Fruit fly (Drosophila melanogaster) whole organism, embryonic: ENCODE data around the gene TyrRS.

ENCODE experiments used
- Antp ChIP-seq: fragments of 200-800 bp; sonication (Bioruptor generic); optimal IDR thresholded peaks from 3 replicates; lab custom pipeline; 2016; ENCODE audit warnings: missing biosample characterization, missing genetic modification characterization
- Atf6 ChIP-seq: fragments of 200-800 bp; sonication (Bioruptor generic); IDR thresholded peaks from 2 replicates; pipeline ENCODE4 v1.3.6; 2022; ENCODE audit warnings: missing biosample characterization, missing genetic modification characterization
- CG11504 ChIP-seq: fragments of 200-800 bp; sonication (Bioruptor generic); optimal IDR thresholded peaks from 3 replicates; lab custom pipeline; 2019; ENCODE audit warnings: missing biosample characterization, mild to moderate bottlenecking, missing genetic modification characterization, moderate library complexity
- CG11560 ChIP-seq: fragments of 200-800 bp; sonication (Bioruptor generic); IDR thresholded peaks from 3 replicates; pipeline ENCODE4 v1.3.6; 2022; ENCODE audit warnings: missing biosample characterization, missing genetic modification characterization
- CG12391 ChIP-seq: fragments of 200-800 bp; sonication (Bioruptor generic); optimal IDR thresholded peaks from 3 replicates; lab custom pipeline; 2018; ENCODE audit warnings: missing biosample characterization, mild to moderate bottlenecking, missing genetic modification characterization, moderate library complexity
- CG12942 ChIP-seq: fragments of 200-800 bp; sonication (Bioruptor generic); optimal IDR thresholded peaks from 3 replicates; lab custom pipeline; 2016; ENCODE audit warnings: missing biosample characterization, missing genetic modification characterization
- CG14050 ChIP-seq: fragments of 200-800 bp; sonication (Bioruptor generic); IDR thresholded peaks from 3 replicates; pipeline ENCODE4 v1.3.6; 2022; ENCODE audit warnings: missing biosample characterization, missing genetic modification characterization
- CG14441 ChIP-seq: fragments of 200-800 bp; sonication (Bioruptor generic); IDR thresholded peaks from 2 replicates; pipeline ENCODE4 v1.3.6; 2022; ENCODE audit warnings: missing biosample characterization, missing genetic modification characterization
- CG15514 ChIP-seq: fragments of 200-800 bp; sonication (Bioruptor generic); optimal IDR thresholded peaks from 3 replicates; lab custom pipeline; 2017; ENCODE audit warnings: missing biosample characterization, missing genetic modification characterization, mild to moderate bottlenecking, moderate library complexity, missing genetic modification reagents
- CG16813 ChIP-seq: fragments of 200-800 bp; sonication (Bioruptor generic); IDR thresholded peaks from 3 replicates; pipeline ENCODE4 v1.3.6; 2022; ENCODE audit warnings: missing biosample characterization, missing genetic modification characterization; ENCODE audit not compliant: partially characterized antibody
- CG17568 ChIP-seq: fragments of 200-800 bp; sonication (Bioruptor generic); optimal IDR thresholded peaks from 2 replicates; lab custom pipeline; 2018; ENCODE audit warnings: missing biosample characterization, mild to moderate bottlenecking, missing genetic modification characterization, moderate library complexity
- CG17912 ChIP-seq: fragments of 200-800 bp; sonication (Bioruptor generic); optimal IDR thresholded peaks from 2 replicates; lab custom pipeline; 2018; ENCODE audit warnings: missing biosample characterization, mild to moderate bottlenecking, missing genetic modification characterization
- CG1792 ChIP-seq: fragments of 200-800 bp; sonication (Bioruptor generic); optimal IDR thresholded peaks from 2 replicates; lab custom pipeline; 2016; ENCODE audit warnings: missing biosample characterization, missing genetic modification characterization
- CG18599 ChIP-seq: fragments of 200-800 bp; sonication (Bioruptor generic); optimal IDR thresholded peaks from 3 replicates; lab custom pipeline; 2017; ENCODE audit warnings: missing biosample characterization, missing genetic modification characterization, mild to moderate bottlenecking, moderate library complexity, missing genetic modification reagents
- CG2712 ChIP-seq: fragments of 200-800 bp; optimal IDR thresholded peaks from 3 replicates; lab custom pipeline; 2019; ENCODE audit warnings: missing biosample characterization, mild to moderate bottlenecking, missing genetic modification characterization, moderate library complexity
- CG34376 ChIP-seq: fragments of 200-800 bp; sonication (Bioruptor generic); optimal IDR thresholded peaks from 2 replicates; lab custom pipeline; 2018; ENCODE audit warnings: missing biosample characterization, mild to moderate bottlenecking, missing genetic modification characterization
- CG3838 ChIP-seq: fragments of 200-800 bp; sonication (Bioruptor generic); optimal IDR thresholded peaks from 3 replicates; lab custom pipeline; 2016; ENCODE audit warnings: missing biosample characterization, missing genetic modification characterization
- CG42726 ChIP-seq: fragments of 200-800 bp; sonication (Bioruptor generic); IDR thresholded peaks from 2 replicates; pipeline ENCODE4 v1.3.6; 2022; ENCODE audit warnings: missing biosample characterization, missing genetic modification characterization; ENCODE audit not compliant: partially characterized antibody
- CG4730 ChIP-seq: fragments of 200-800 bp; sonication (Bioruptor generic); IDR thresholded peaks from 2 replicates; pipeline ENCODE4 v1.3.6; 2022; ENCODE audit warnings: missing biosample characterization, missing genetic modification characterization
- CG5245 ChIP-seq: fragments of 200-800 bp; sonication (Bioruptor generic); optimal IDR thresholded peaks from 3 replicates; lab custom pipeline; 2016; ENCODE audit warnings: missing biosample characterization, missing genetic modification characterization
- CG6689 ChIP-seq: fragments of 200-800 bp; sonication (Bioruptor generic); IDR thresholded peaks from 2 replicates; pipeline ENCODE4 v1.3.6; 2022; ENCODE audit warnings: missing biosample characterization, missing genetic modification characterization
- CG8478 ChIP-seq: fragments of >200 bp; optimal IDR thresholded peaks from 2 replicates; lab custom pipeline; 2018
- CkIIα-i1 ChIP-seq: fragments of 200-800 bp; sonication (Bioruptor generic); IDR thresholded peaks from 2 replicates; pipeline ENCODE4 v1.3.6; 2022; ENCODE audit warnings: missing biosample characterization, missing genetic modification characterization
- D19B ChIP-seq: fragments of 200-800 bp; sonication (Bioruptor generic); optimal IDR thresholded peaks from 2 replicates; lab custom pipeline; 2017; ENCODE audit warnings: missing biosample characterization, mild to moderate bottlenecking, missing genetic modification characterization
- ERR ChIP-seq: fragments of 200-800 bp; sonication (Bioruptor generic); optimal IDR thresholded peaks from 2 replicates; lab custom pipeline; 2016; ENCODE audit warnings: missing biosample characterization, missing genetic modification characterization
- Eip74EF ChIP-seq, 2 experiments: fragments of 200-800 bp in 1 of 2; fragments of >200 bp in 1 of 2; sonication (Bioruptor generic) in 1 of 2; optimal IDR thresholded peaks; 2 replicates each; lab custom pipeline; 2017 to 2019; ENCODE audit warnings: missing biosample characterization in 2 of 2, missing genetic modification characterization in 2 of 2, mild to moderate bottlenecking in 1 of 2, moderate library complexity in 1 of 2
- Fer3 ChIP-seq: fragments of 200-800 bp; sonication (Bioruptor generic); optimal IDR thresholded peaks from 2 replicates; lab custom pipeline; 2018; ENCODE audit warnings: missing biosample characterization, mild to moderate bottlenecking, missing genetic modification characterization, moderate library complexity
- Meics ChIP-seq: fragments of 200-800 bp; sonication (Bioruptor generic); optimal IDR thresholded peaks from 2 replicates; lab custom pipeline; 2017; ENCODE audit warnings: missing biosample characterization, mild to moderate bottlenecking, missing genetic modification characterization
- NK7.1 ChIP-seq: fragments of 200-800 bp; sonication (Bioruptor generic); optimal IDR thresholded peaks from 3 replicates; lab custom pipeline; 2016; ENCODE audit warnings: missing biosample characterization, missing genetic modification characterization
- Poxn ChIP-seq: fragments of 200-800 bp; sonication (Bioruptor generic); IDR thresholded peaks from 2 replicates; pipeline ENCODE4 v1.3.6; 2022; ENCODE audit warnings: missing biosample characterization, missing genetic modification characterization
- Rfx ChIP-seq: fragments of 200-800 bp; sonication (Bioruptor generic); IDR thresholded peaks from 2 replicates; pipeline ENCODE4 v1.3.6; 2022; ENCODE audit warnings: missing biosample characterization, missing genetic modification characterization
- Sox102F ChIP-seq: fragments of 200-800 bp; sonication (Bioruptor generic); optimal IDR thresholded peaks from 2 replicates; lab custom pipeline; 2018; ENCODE audit warnings: missing biosample characterization, mild to moderate bottlenecking, missing genetic modification characterization, moderate library complexity
- amos ChIP-seq: fragments of 200-800 bp; sonication (Bioruptor generic); IDR thresholded peaks from 2 replicates; pipeline ENCODE4 v1.3.6; 2022; ENCODE audit warnings: missing biosample characterization, missing genetic modification characterization; ENCODE audit not compliant: partially characterized antibody
- bowl ChIP-seq: fragments of 200-800 bp; sonication (Bioruptor generic); IDR thresholded peaks from 2 replicates; pipeline ENCODE4 v1.3.6; 2022; ENCODE audit warnings: missing biosample characterization, missing genetic modification characterization
- cas ChIP-seq: fragments of 200-800 bp; sonication (Bioruptor generic); IDR thresholded peaks from 2 replicates; pipeline ENCODE4 v1.3.6; 2022; ENCODE audit warnings: missing biosample characterization, missing genetic modification characterization
- chm ChIP-seq: fragments of 200-800 bp; sonication (Bioruptor generic); IDR thresholded peaks from 2 replicates; pipeline ENCODE4 v1.3.6; 2022; ENCODE audit warnings: missing biosample characterization, missing genetic modification characterization
- ci ChIP-seq: fragments of 200-800 bp; sonication (Bioruptor generic); IDR thresholded peaks from 3 replicates; pipeline ENCODE4 v1.3.6; 2022; ENCODE audit warnings: missing biosample characterization, missing genetic modification characterization
- cwo ChIP-seq: fragments of 200-800 bp; sonication (Bioruptor generic); optimal IDR thresholded peaks from 3 replicates; lab custom pipeline; 2017; ENCODE audit warnings: missing biosample characterization, missing genetic modification characterization, mild to moderate bottlenecking, moderate library complexity, missing genetic modification reagents
- en ChIP-seq: fragments of 200-800 bp; sonication (Bioruptor generic); optimal IDR thresholded peaks from 2 replicates; lab custom pipeline; 2016; ENCODE audit warnings: missing biosample characterization, missing genetic modification characterization
- h ChIP-seq: fragments of >200 bp; optimal IDR thresholded peaks from 2 replicates; lab custom pipeline; 2017
- kay ChIP-seq: fragments of 200-800 bp; sonication (Bioruptor generic); optimal IDR thresholded peaks from 2 replicates; lab custom pipeline; 2016; ENCODE audit warnings: missing biosample characterization, missing genetic modification characterization
- kni ChIP-seq: fragments of 200-800 bp; sonication (Bioruptor generic); optimal IDR thresholded peaks from 3 replicates; lab custom pipeline; 2017; ENCODE audit warnings: mild to moderate bottlenecking, missing biosample characterization, missing genetic modification reagents, missing genetic modification characterization
- lab ChIP-seq: fragments of 200-800 bp; sonication (Bioruptor generic); optimal IDR thresholded peaks from 3 replicates; lab custom pipeline; 2017; ENCODE audit warnings: missing biosample characterization, missing genetic modification characterization, mild to moderate bottlenecking, moderate library complexity, missing genetic modification reagents
- lmd ChIP-seq: fragments of 200-800 bp; sonication (Bioruptor generic); IDR thresholded peaks from 2 replicates; pipeline ENCODE4 v1.3.6; 2022; ENCODE audit warnings: missing biosample characterization, missing genetic modification characterization
- peb ChIP-seq: fragments of 200-800 bp; sonication (Bioruptor generic); IDR thresholded peaks from 2 replicates; pipeline ENCODE4 v1.3.6; 2022; ENCODE audit warnings: missing biosample characterization, missing genetic modification characterization
- rib ChIP-seq: fragments of 200-800 bp; sonication (Bioruptor generic); IDR thresholded peaks from 2 replicates; pipeline ENCODE4 v1.3.6; 2022; ENCODE audit warnings: missing biosample characterization, missing genetic modification characterization
- schlank ChIP-seq: fragments of 200-800 bp; sonication (Bioruptor generic); optimal IDR thresholded peaks from 2 replicates; lab custom pipeline; 2018; ENCODE audit warnings: missing biosample characterization, mild to moderate bottlenecking, missing genetic modification characterization
- twi ChIP-seq: fragments of 200-800 bp; optimal IDR thresholded peaks from 2 replicates; lab custom pipeline; 2019; ENCODE audit warnings: missing biosample characterization, mild to moderate bottlenecking, missing genetic modification characterization, moderate library complexity
- unc-4 ChIP-seq: fragments of 200-800 bp; sonication (Bioruptor generic); IDR thresholded peaks from 2 replicates; pipeline ENCODE4 v1.3.6; 2022; ENCODE audit warnings: missing biosample characterization, missing genetic modification characterization; ENCODE audit not compliant: partially characterized antibody
- vnd ChIP-seq: fragments of 200-800 bp; sonication (Bioruptor generic); IDR thresholded peaks from 3 replicates; pipeline ENCODE4 v1.3.6; 2022; ENCODE audit warnings: missing biosample characterization, missing genetic modification characterization; ENCODE audit not compliant: partially characterized antibody

The TyrRS gene

dm6 chr3L:16380770-16381169, 38.3 kb downstream of the TyrRS start (continued):
- no peak for TF ChIP-seq Sox102F (GFP tag; lab: Kevin White, UChicago)
- peak; percentile 61 for TF ChIP-seq schlank
- TF ChIP-seq CG11504 (tag; lab: Kevin White, UChicago) = no peak
- TF ChIP-seq bowl = no peak
- TF ChIP-seq CG3838 (GFP tag; lab: Kevin White, UChicago) = no peak
- no peak for TF ChIP-seq amos (GFP tag; lab: Robert Waterston, UW)
- peak; percentile 52; the same call in 1 of the 2 replicates for TF ChIP-seq CG14441
- no peak for TF ChIP-seq CG14050 (GFP tag; lab: Robert Waterston, UW)
- peak; percentile 67 for TF ChIP-seq CG2712 (tag; lab: Kevin White, UChicago)
- peak; percentile 25 for TF ChIP-seq kay (GFP tag; lab: Kevin White, UChicago)
- TF ChIP-seq Fer3 = peak; percentile 81
- no peak for TF ChIP-seq CG18599 (GFP tag; lab: Kevin White, UChicago)
- TF ChIP-seq Eip74EF (GFP tag; optimal IDR thresholded peaks at IDR 0.05; lab: Kevin White, UChicago) = peak in 1 of 2 experiments; percentile 80
- no peak for TF ChIP-seq CG42726 (GFP tag; lab: Robert Waterston, UW)
- peak; percentile 43 for TF ChIP-seq CG1792 (GFP tag; lab: Kevin White, UChicago)
- no peak for TF ChIP-seq unc-4
- no peak for TF ChIP-seq CG16813 (GFP tag; lab: Robert Waterston, UW)
- TF ChIP-seq vnd (GFP tag; lab: Robert Waterston, UW) = no peak
- no peak for TF ChIP-seq CG8478 (lab: Kevin White, UChicago)
- no peak for TF ChIP-seq CG11560 (tag; lab: Robert Waterston, UW)
- peak; percentile 65; the same call in 1 of the 2 replicates for TF ChIP-seq Atf6 (GFP tag; lab: Robert Waterston, UW)
- TF ChIP-seq CG34376 (GFP tag; lab: Kevin White, UChicago) = no peak
- no peak; the same call in 1 of the 2 replicates for TF ChIP-seq lmd (GFP tag; lab: Robert Waterston, UW)
- peak; percentile 42 for TF ChIP-seq CG12942 (GFP tag; lab: Kevin White, UChicago)
- TF ChIP-seq Antp (GFP tag; lab: Kevin White, UChicago) = peak; percentile 55
- TF ChIP-seq h (lab: Kevin White, UChicago) = no peak
- peak; percentile 14; the same call in 1 of the 2 replicates for TF ChIP-seq chm (GFP tag; lab: Robert Waterston, UW)
- TF ChIP-seq Poxn (GFP tag; lab: Robert Waterston, UW) = peak; percentile 29; the same call in 1 of the 2 replicates
- 0 out of 2 replicates have a peak, but pooled peaks have one; percentile 21 for TF ChIP-seq peb (GFP tag; lab: Robert Waterston, UW)
- peak; percentile 88 for TF ChIP-seq lab (GFP tag; lab: Kevin White, UChicago)
- TF ChIP-seq cas (GFP tag; lab: Robert Waterston, UW) = no peak
- TF ChIP-seq CG4730 (GFP tag; lab: Robert Waterston, UW) = peak; percentile 34; the same call in 1 of the 2 replicates
- peak; percentile 21 for TF ChIP-seq en (GFP tag; lab: Kevin White, UChicago)
- TF ChIP-seq D19B (GFP tag; lab: Kevin White, UChicago) = peak; percentile 25
- TF ChIP-seq rib (GFP tag; lab: Robert Waterston, UW) = 0 out of 2 replicates have a peak, but pooled peaks have one; percentile 38
- no peak for TF ChIP-seq ERR
- TF ChIP-seq twi (tag; lab: Kevin White, UChicago) = peak; percentile 42
- no peak for TF ChIP-seq CkIIα-i1 (GFP tag; lab: Robert Waterston, UW)
- TF ChIP-seq CG5245 = peak; percentile 49
- peak; percentile 62 for TF ChIP-seq CG12391 (tag; lab: Kevin White, UChicago)
- peak; percentile 69 for TF ChIP-seq Meics
- no peak for TF ChIP-seq CG17912 (GFP tag; lab: Kevin White, UChicago)
- TF ChIP-seq ci (GFP tag; lab: Robert Waterston, UW) = 0 out of 3 replicates have a peak, but pooled peaks have one; percentile 15
- TF ChIP-seq CG6689 (GFP tag; lab: Robert Waterston, UW) = peak; percentile 53; the same call in 1 of the 2 replicates
- TF ChIP-seq CG17568 = peak; percentile 29
- TF ChIP-seq CG15514 (GFP tag; lab: Kevin White, UChicago) = peak; percentile 44
- TF ChIP-seq kni (GFP tag; lab: Kevin White, UChicago) = peak; percentile 66
- TF ChIP-seq NK7.1 (GFP tag; lab: Kevin White, UChicago) = peak; percentile 33
- TF ChIP-seq cwo (GFP tag; lab: Kevin White, UChicago) = no peak
- TF ChIP-seq Rfx (GFP tag; lab: Robert Waterston, UW) = 0 out of 2 replicates have a peak, but pooled peaks have one; percentile 69
